Fruit fly (Drosophila melanogaster): Measurements from ENCODE around the gene CG16711.

The CG16711 gene

DNA sequence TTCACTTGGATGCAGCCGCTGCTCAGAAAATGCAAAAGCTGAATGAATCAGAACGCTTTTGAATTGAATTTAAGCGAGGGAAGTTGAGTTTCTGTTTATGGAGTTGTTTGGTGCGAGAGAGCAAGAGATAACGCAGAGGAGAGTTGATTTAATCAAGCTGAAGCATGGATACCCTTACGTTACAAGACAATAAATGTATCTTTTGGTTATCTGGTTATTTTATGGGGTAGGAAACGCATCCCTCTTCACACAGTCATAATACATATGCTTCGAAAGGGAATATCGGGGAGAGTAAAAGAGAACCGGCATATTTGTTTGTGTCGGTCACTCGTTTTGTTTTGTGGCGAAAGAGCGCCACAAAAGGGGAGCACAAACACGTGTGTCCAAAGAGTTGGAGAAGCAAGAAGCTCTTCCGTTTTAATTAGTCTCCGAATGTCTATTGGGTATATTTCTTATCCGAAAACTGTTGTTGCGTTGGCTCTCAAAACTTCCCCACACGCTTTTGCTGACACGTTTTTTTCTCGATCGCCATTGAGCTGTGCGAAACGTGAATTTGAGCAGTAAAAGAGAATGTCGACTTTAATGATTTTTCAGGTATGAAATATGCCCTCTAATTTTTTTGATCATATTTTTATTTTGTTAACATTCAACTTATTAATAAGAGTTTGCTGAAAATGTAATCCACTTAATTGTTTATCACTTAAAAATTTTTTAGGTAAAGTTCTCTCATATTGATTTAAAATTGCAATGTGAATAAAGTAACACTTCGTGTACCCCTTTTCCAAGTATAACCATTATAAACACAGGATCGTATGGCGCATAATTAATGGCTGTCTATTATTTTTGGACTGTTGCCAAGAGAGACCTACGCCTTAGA, 7.2 kb upstream of the CG16711 start, which contains the start of gene Prps (continued):
- TF ChIP-seq PHDP (tag; optimal IDR thresholded peaks at IDR 0.05) (peak; percentile 82), CG12942 (GFP tag; optimal IDR thresholded peaks at IDR 0.05) (peak; percentile 67), CG3163 (GFP tag; optimal IDR thresholded peaks at IDR 0.05) (peak; percentile 97), CG18619 (GFP tag; optimal IDR thresholded peaks at IDR 0.05) (peak; percentile 52), bbx (GFP tag; IDR thresholded peaks at IDR 0.05; ENCODE audit: partially characterized antibody) (no peak), tna (GFP tag; IDR thresholded peaks at IDR 0.05; ENCODE audit: partially characterized antibody) (no peak; the same call in 1 of the 2 replicates), dm (GFP tag; optimal IDR thresholded peaks at IDR 0.05) (peak; percentile 38), Fer2 (tag; optimal IDR thresholded peaks at IDR 0.05) (peak; percentile 5), klu (GFP tag; IDR thresholded peaks at IDR 0.05) (no peak), CG18476 (GFP tag; optimal IDR thresholded peaks at IDR 0.05) (peak; percentile 2), Antp (GFP tag; optimal IDR thresholded peaks at IDR 0.05) (peak; percentile 88), jumu (GFP tag; optimal IDR thresholded peaks at IDR 0.05) (peak; percentile 82), knrl (GFP tag; IDR thresholded peaks at IDR 0.05; ENCODE audit: partially characterized antibody) (no peak), Taf1 (GFP tag; IDR thresholded peaks at IDR 0.05) (peak; percentile 81), stc (GFP tag; IDR thresholded peaks at IDR 0.05) (peak; percentile 79), Gsc (GFP tag; IDR thresholded peaks at IDR 0.05) (no peak), ssp (GFP tag; IDR thresholded peaks at IDR 0.05) (peak; percentile 52), gsb (GFP tag; IDR thresholded peaks at IDR 0.05) (peak; percentile 40; the same call in 1 of the 2 replicates), Lhr (GFP tag; optimal IDR thresholded peaks at IDR 0.05) (no peak), TFAM (GFP tag; optimal IDR thresholded peaks at IDR 0.05) (no peak), CG8765 (GFP tag; IDR thresholded peaks at IDR 0.05) (peak; percentile 58; the same call in 1 of the 2 replicates), fd102C (GFP tag; optimal IDR thresholded peaks at IDR 0.05) (no peak), CG4730 (GFP tag; IDR thresholded peaks at IDR 0.05) (peak; percentile 77), CG16813 (GFP tag; IDR thresholded peaks at IDR 0.05; ENCODE audit: partially characterized antibody) (no peak), Atf6 (GFP tag; IDR thresholded peaks at IDR 0.05) (peak; percentile 73), CG11560 (tag; IDR thresholded peaks at IDR 0.05) (peak; percentile 43; the same call in 1 of the 3 replicates), CG7786 (GFP tag; optimal IDR thresholded peaks at IDR 0.05) (peak; percentile 82), CG12299 (tag; optimal IDR thresholded peaks at IDR 0.05) (peak; percentile 75), disco-r (GFP tag; optimal IDR thresholded peaks at IDR 0.05) (peak; percentile 59), Ets65A (GFP tag) (peak; percentile 94), run (tag; optimal IDR thresholded peaks at IDR 0.05) (peak; percentile 59), CG14965 (GFP tag; optimal IDR thresholded peaks at IDR 0.05; ENCODE audit: borderline replicate concordance) (no peak), CG12769 (tag; optimal IDR thresholded peaks at IDR 0.05) (peak; percentile 87), CG3995 (GFP tag; optimal IDR thresholded peaks at IDR 0.05) (no peak), CG11696 (GFP tag; IDR thresholded peaks at IDR 0.05) (peak; percentile 73), C15 (GFP tag; IDR thresholded peaks at IDR 0.05) (peak; percentile 64; the same call in 1 of the 3 replicates), CG1647 (GFP tag; optimal IDR thresholded peaks at IDR 0.05) (peak; percentile 79), tap (tag; optimal IDR thresholded peaks at IDR 0.05) (peak; percentile 76), CG9876 (GFP tag; optimal IDR thresholded peaks at IDR 0.05) (peak; percentile 35), Ssrp (tag; optimal IDR thresholded peaks at IDR 0.05) (no peak), HLH3B (GFP tag; IDR thresholded peaks at IDR 0.05) (peak; percentile 87), hb (GFP tag; IDR thresholded peaks at IDR 0.05; ENCODE audit: partially characterized antibody) (no peak), CG3407 (GFP tag; optimal IDR thresholded peaks at IDR 0.05) (no peak), hth (optimal IDR thresholded peaks at IDR 0.05) (no peak), HLH4C (GFP tag; IDR thresholded peaks at IDR 0.05; ENCODE audit: partially characterized antibody) (no peak), Jarid2 (GFP tag; optimal IDR thresholded peaks at IDR 0.05) (peak; percentile 35), Dbx (GFP tag; IDR thresholded peaks at IDR 0.05) (peak; percentile 82), YL-1 (GFP tag; optimal IDR thresholded peaks at IDR 0.05) (peak; percentile 29), CG2875 (GFP tag; optimal IDR thresholded peaks at IDR 0.05) (peak; percentile 37)

All from whole organism, embryonic.